Worm (Caenorhabditis elegans): ENCODE data around the gene C14C6.8.

Gene C14C6.8

DNA sequence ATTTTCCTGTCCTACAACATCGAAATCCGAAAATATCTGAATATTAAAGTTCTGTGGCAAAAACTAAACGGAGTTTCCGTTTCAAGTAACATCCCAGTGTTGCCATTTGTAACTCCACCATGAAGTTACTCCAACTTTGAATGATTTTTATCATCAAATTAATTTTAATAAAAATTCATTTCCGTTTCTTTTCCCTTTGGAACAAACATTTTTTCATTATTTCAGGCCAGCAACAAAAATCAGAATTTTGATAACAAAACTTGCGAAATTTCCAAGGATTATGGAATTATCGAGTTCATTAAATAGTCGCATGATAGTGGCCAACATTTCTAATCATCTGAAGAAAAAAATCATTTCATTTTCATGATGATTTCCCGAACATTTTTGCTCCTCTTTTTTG is 9.9 kb upstream of the C14C6.8 start, which contains the start of gene C14C6.2:
Gene C14C6.2, plus strand, starts transcription at position 301 of the 400 bp plus-strand sequence.
- TF ChIP-seq ZK546.5 (tag; optimal IDR thresholded peaks at IDR 0.05), result no peak
- TF ChIP-seq aha-1 (tag), result no peak
- no peak for TF ChIP-seq tag-97 (GFP tag; IDR thresholded peaks at IDR 0.05)
- no peak for TF ChIP-seq ZK337.2 (GFP tag; IDR thresholded peaks at IDR 0.05)
- TF ChIP-seq aly-2 (tag; optimal IDR thresholded peaks at IDR 0.05), result no peak
- TF ChIP-seq nhr-25 (tag; optimal IDR thresholded peaks at IDR 0.05; ENCODE audit: borderline replicate concordance, insufficient read depth), result no peak
- no peak for TF ChIP-seq pha-4 (GFP tag; IDR thresholded peaks at IDR 0.05)
- TF ChIP-seq pha-4 (tag; optimal IDR thresholded peaks at IDR 0.05), result no peak
- TF ChIP-seq snpc-1.2 (GFP tag; IDR thresholded peaks at IDR 0.05), result no peak
- no peak for TF ChIP-seq lsy-2 (tag; optimal IDR thresholded peaks at IDR 0.05)
- TF ChIP-seq unc-62 (GFP tag; optimal IDR thresholded peaks at IDR 0.05 in 1 of 2), result no peak
- no peak for TF ChIP-seq unc-62 (tag; optimal IDR thresholded peaks at IDR 0.05)
- TF ChIP-seq lin-13 (GFP tag; optimal IDR thresholded peaks at IDR 0.05), result no peak
- TF ChIP-seq mdt-29 (GFP tag; IDR thresholded peaks at IDR 0.05), result no peak
- no peak for TF ChIP-seq nhr-28 (tag; optimal IDR thresholded peaks at IDR 0.05)
- no peak for TF ChIP-seq dmd-9 (GFP tag; IDR thresholded peaks at IDR 0.05)
- TF ChIP-seq Y105C5A.15 (GFP tag; IDR thresholded peaks at IDR 0.05), result no peak
- no peak for TF ChIP-seq nhr-11 (tag; optimal IDR thresholded peaks at IDR 0.05)
- no peak for TF ChIP-seq spr-3 (GFP tag; optimal IDR thresholded peaks at IDR 0.05)

ce11 chrV:559940-560339 is 7.0 kb upstream of the C14C6.8 start, which contains the start of gene srx-7:
TSS of gene srx-7 (plus strand) at chrV:560195.
- TF ChIP-seq ceh-44 (GFP tag; IDR thresholded peaks at IDR 0.05) (peak; percentile 86), ztf-7 (tag; optimal IDR thresholded peaks at IDR 0.05) (no peak)

ce11 chrV:556055-556454 is 3.1 kb upstream of the C14C6.8 start, which contains the start of gene srx-8:
TSS of gene srx-8 (minus strand) at chrV:556155.
- TF ChIP-seq ceh-44 (GFP tag; IDR thresholded peaks at IDR 0.05) (no peak), ceh-28 (tag; optimal IDR thresholded peaks at IDR 0.05) (no peak), pqm-1 (tag; optimal IDR thresholded peaks at IDR 0.05) (no peak), ceh-62 (tag; optimal IDR thresholded peaks at IDR 0.05) (no peak)

DNA sequence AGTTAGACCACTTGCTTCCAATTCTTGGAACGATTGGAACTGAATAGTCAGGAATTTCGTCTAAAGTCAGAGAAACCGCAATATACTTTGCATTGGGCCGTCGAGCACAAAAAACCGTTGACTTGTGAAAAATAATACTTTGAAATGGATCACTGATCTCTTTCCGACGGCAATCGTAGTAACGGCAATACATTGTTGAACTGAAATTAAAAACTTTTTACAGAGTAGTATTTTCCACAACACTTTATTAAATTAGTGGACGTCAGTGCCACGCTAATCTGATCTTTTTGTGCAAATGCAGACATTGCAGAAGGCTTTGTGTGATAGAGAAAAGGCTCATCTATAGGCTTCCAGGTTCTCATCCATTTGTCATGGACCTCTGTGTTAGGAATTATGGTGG is 561 bp downstream of the C14C6.8 start:
- TF ChIP-seq Y5F2A.4 (GFP tag; optimal IDR thresholded peaks at IDR 0.05) (no peak), mep-1 (tag; optimal IDR thresholded peaks at IDR 0.05) (no peak), unc-62 (GFP tag; optimal IDR thresholded peaks at IDR 0.05 in 1 of 2) (peak in 1 of 2 experiments; percentile 91), unc-62 (tag; optimal IDR thresholded peaks at IDR 0.05) (no peak)

ce11 chrV:547980-548379 is 5.0 kb downstream of the C14C6.8 start, which contains the start of gene C14C6.6:
TSS of gene C14C6.6 (minus strand) at chrV:548080.
- TF ChIP-seq fos-1 (tag; optimal IDR thresholded peaks at IDR 0.05) (no peak), mes-2 (tag; optimal IDR thresholded peaks at IDR 0.05; ENCODE audit: poor library complexity, severe bottlenecking) (no peak), skn-1 (tag; optimal IDR thresholded peaks at IDR 0.05) (no peak), saeg-2 (GFP tag; IDR thresholded peaks at IDR 0.05) (no peak), lim-7 (GFP tag; IDR thresholded peaks at IDR 0.05) (no peak), zfp-3 (GFP tag; conservative IDR thresholded peaks at IDR 0.05) (no peak), zag-1 (tag; optimal IDR thresholded peaks at IDR 0.05) (no peak), gei-8 (GFP tag; optimal IDR thresholded peaks at IDR 0.05) (no peak), Y48G9A.11 (GFP tag; IDR thresholded peaks at IDR 0.05) (no peak), ceh-20 (GFP tag; IDR thresholded peaks at IDR 0.05) (no peak), pha-4 (GFP tag; IDR thresholded peaks at IDR 0.05) (no peak), pha-4 (tag; optimal IDR thresholded peaks at IDR 0.05) (no peak), unc-39 (tag; optimal IDR thresholded peaks at IDR 0.05) (no peak)

All from whole organism, L4 larva.